Fruit fly (Drosophila melanogaster): ENCODE measurements around the gene CG13996.

- TF ChIP-seq Pif1B (GFP tag; optimal IDR thresholded peaks at IDR 0.05) = no peak
- no peak for TF ChIP-seq CG4496 (GFP tag; IDR thresholded peaks at IDR 0.05)
- TF ChIP-seq rn (GFP tag; IDR thresholded peaks at IDR 0.05) = no peak
- no peak for TF ChIP-seq gl (tag; optimal IDR thresholded peaks at IDR 0.05)
- TF ChIP-seq CG32121 (GFP tag; IDR thresholded peaks at IDR 0.05) = no peak
- TF ChIP-seq CG15710 (tag; optimal IDR thresholded peaks at IDR 0.05) = no peak
- no peak for TF ChIP-seq CG8159 (tag; optimal IDR thresholded peaks at IDR 0.05)
- no peak for TF ChIP-seq Pif1A (GFP tag; optimal IDR thresholded peaks at IDR 0.05)
- no peak for TF ChIP-seq fd96Ca (GFP tag; IDR thresholded peaks at IDR 0.05)
These were observed 20.6 kb upstream of the CG13996 start, which contains the start of gene Tsp26A for dm6 chr2L:6000065-6000464.

Data from whole organism, pupa.